Worm (Caenorhabditis elegans) whole organism, L4 larva: ENCODE results near the gene C53D6.4.

Experiments used
- ZK337.2 ChIP-seq: fragments of 200-800 bp; sonication (Bioruptor generic); IDR thresholded peaks from 2 replicates; pipeline ENCODE4 v1.3.6; 2022; ENCODE audit warnings: missing genetic modification reagents, missing genetic modification characterization, missing compliant biosample characterization
- ama-1 ChIP-seq: fragments of 150-350 bp; optimal IDR thresholded peaks from 2 replicates; lab custom pipeline; 2014; ENCODE audit warnings: inconsistent platforms, mixed read lengths
- ceh-62 ChIP-seq: sonication (generic microtip); optimal IDR thresholded peaks from 2 replicates; lab custom pipeline; 2017; ENCODE audit warnings: missing biosample characterization, missing genetic modification characterization
- lsy-2 ChIP-seq, 2 experiments: fragments of 150-350 bp in 1 of 2; sonication (generic microtip) in 1 of 2; optimal IDR thresholded peaks; 2 replicates each; lab custom pipeline; 2014 to 2017; ENCODE audit warnings: missing biosample characterization in 2 of 2, missing genetic modification characterization in 2 of 2
- nhr-25 ChIP-seq: sonication (generic microtip); optimal IDR thresholded peaks from 2 replicates; lab custom pipeline; 2017; ENCODE audit warnings: missing genetic modification characterization, mild to moderate bottlenecking, missing compliant biosample characterization, antibody characterized with exemption, moderate library complexity, borderline replicate concordance; ENCODE audit not compliant: insufficient read depth
- tag-97 ChIP-seq: fragments of 200-800 bp; sonication (Bioruptor generic); IDR thresholded peaks from 2 replicates; pipeline ENCODE4 v1.3.6; 2022; ENCODE audit warnings: missing genetic modification characterization, missing compliant biosample characterization

DNA sequence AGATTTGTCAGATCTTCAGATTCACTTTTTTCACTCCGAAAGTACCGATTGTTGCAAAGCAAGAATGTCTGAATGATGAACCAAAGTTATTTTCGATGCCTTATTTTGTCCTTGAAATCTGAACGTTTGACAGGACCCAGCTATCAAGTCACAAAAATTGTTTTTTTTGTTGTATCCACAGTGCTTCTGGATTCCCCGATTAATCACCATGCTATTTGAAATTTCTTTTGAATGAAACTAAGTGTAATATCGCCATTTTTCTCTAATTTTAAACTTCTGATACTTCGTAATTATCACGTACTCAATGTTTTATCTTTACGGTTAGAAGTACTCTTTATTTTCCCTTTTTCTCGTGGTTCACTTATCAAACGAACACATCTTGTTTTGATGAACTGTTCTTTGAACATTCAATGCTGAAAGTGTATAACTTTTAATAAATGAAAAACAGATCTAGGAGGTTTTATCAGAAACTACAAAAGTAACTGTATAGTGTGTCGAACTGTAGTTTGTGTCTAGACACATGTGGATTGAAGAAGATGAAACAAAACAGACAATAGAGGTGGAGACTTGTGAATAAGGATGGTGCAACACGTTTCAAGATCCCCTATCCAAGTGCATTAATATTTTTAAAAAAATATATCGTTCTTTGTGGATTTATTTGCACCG lies 30.9 kb upstream of the C53D6.4 start:
- TF ChIP-seq nhr-25 (tag; lab: Kevin White, UChicago) (no peak), ZK337.2 (GFP tag; lab: Robert Waterston, UW) (no peak), tag-97 (GFP tag; lab: Robert Waterston, UW) (no peak), ceh-62 (no peak), ama-1 (lab: Kevin White, UChicago) (no peak), lsy-2 (tag; optimal IDR thresholded peaks at IDR 0.05; lab: Kevin White, UChicago) (no peak)
